Fruit fly (Drosophila melanogaster) whole organism, embryonic: Measurements from ENCODE around the gene mGluR.

ENCODE experiments used
- C15 ChIP-seq: fragments of 200-800 bp; sonication (Bioruptor generic); IDR thresholded peaks from 3 replicates; pipeline ENCODE4 v1.3.6; 2022; ENCODE audit warnings: missing biosample characterization, missing genetic modification characterization
- CG10431 ChIP-seq: fragments of 200-800 bp; sonication (Bioruptor generic); optimal IDR thresholded peaks from 3 replicates; lab custom pipeline; 2018; ENCODE audit warnings: missing biosample characterization, mild to moderate bottlenecking, missing genetic modification characterization
- CG10543 ChIP-seq: fragments of 200-800 bp; sonication (Bioruptor generic); optimal IDR thresholded peaks from 3 replicates; lab custom pipeline; 2017; ENCODE audit warnings: missing biosample characterization, mild to moderate bottlenecking, missing genetic modification characterization, moderate library complexity
- CG12659 ChIP-seq: fragments of 200-800 bp; sonication (Bioruptor generic); optimal IDR thresholded peaks from 3 replicates; lab custom pipeline; 2017; ENCODE audit warnings: mild to moderate bottlenecking, missing biosample characterization, missing genetic modification reagents, missing genetic modification characterization
- CG12942 ChIP-seq: fragments of 200-800 bp; sonication (Bioruptor generic); optimal IDR thresholded peaks from 3 replicates; lab custom pipeline; 2016; ENCODE audit warnings: missing biosample characterization, missing genetic modification characterization
- CG14441 ChIP-seq: fragments of 200-800 bp; sonication (Bioruptor generic); IDR thresholded peaks from 2 replicates; pipeline ENCODE4 v1.3.6; 2022; ENCODE audit warnings: missing biosample characterization, missing genetic modification characterization
- CG14667 ChIP-seq: fragments of 200-800 bp; sonication (Bioruptor generic); IDR thresholded peaks from 2 replicates; pipeline ENCODE4 v1.3.6; 2022; ENCODE audit warnings: missing biosample characterization, missing genetic modification characterization
- CG17385 ChIP-seq: fragments of 200-800 bp; sonication (Bioruptor generic); optimal IDR thresholded peaks from 3 replicates; lab custom pipeline; 2018; ENCODE audit warnings: missing biosample characterization, mild to moderate bottlenecking, missing genetic modification characterization
- CG30020 ChIP-seq: fragments of 200-800 bp; optimal IDR thresholded peaks from 2 replicates; lab custom pipeline; 2019; ENCODE audit warnings: missing biosample characterization, mild to moderate bottlenecking, missing genetic modification characterization, moderate library complexity
- CG6689 ChIP-seq: fragments of 200-800 bp; sonication (Bioruptor generic); IDR thresholded peaks from 2 replicates; pipeline ENCODE4 v1.3.6; 2022; ENCODE audit warnings: missing biosample characterization, missing genetic modification characterization
- CG7271 ChIP-seq: fragments of 200-800 bp; sonication (Bioruptor generic); optimal IDR thresholded peaks from 2 replicates; lab custom pipeline; 2018; ENCODE audit warnings: missing biosample characterization, mild to moderate bottlenecking, missing genetic modification characterization, moderate library complexity
- CG7357 ChIP-seq: fragments of 200-800 bp; sonication (Bioruptor generic); IDR thresholded peaks from 3 replicates; pipeline ENCODE4 v1.3.6; 2022; ENCODE audit warnings: missing biosample characterization, missing genetic modification characterization
- CG8281 ChIP-seq: fragments of 200-800 bp; sonication (Bioruptor generic); optimal IDR thresholded peaks from 2 replicates; lab custom pipeline; 2018; ENCODE audit warnings: missing biosample characterization, mild to moderate bottlenecking, missing genetic modification characterization, moderate library complexity
- CG9437 ChIP-seq: fragments of 200-800 bp; sonication (Bioruptor generic); optimal IDR thresholded peaks from 2 replicates; lab custom pipeline; 2018; ENCODE audit warnings: missing biosample characterization, mild to moderate bottlenecking, missing genetic modification characterization
- CG9876 ChIP-seq: fragments of 200-800 bp; sonication (Bioruptor generic); optimal IDR thresholded peaks from 2 replicates; lab custom pipeline; 2016; ENCODE audit warnings: missing biosample characterization, missing genetic modification characterization
- D19B ChIP-seq: fragments of 200-800 bp; sonication (Bioruptor generic); optimal IDR thresholded peaks from 2 replicates; lab custom pipeline; 2017; ENCODE audit warnings: missing biosample characterization, mild to moderate bottlenecking, missing genetic modification characterization
- Dek ChIP-seq: fragments of 200-800 bp; sonication (Bioruptor generic); optimal IDR thresholded peaks from 3 replicates; lab custom pipeline; 2019; ENCODE audit warnings: missing biosample characterization, mild to moderate bottlenecking, missing genetic modification characterization, moderate library complexity
- Dfd ChIP-seq, 2 experiments: fragments of >200 bp; optimal IDR thresholded peaks; 2 replicates each; lab custom pipeline; 2017; ENCODE audit warnings: missing biosample characterization in 2 of 2, missing genetic modification characterization in 2 of 2
- Dll ChIP-seq: fragments of 200-800 bp; sonication (Bioruptor generic); IDR thresholded peaks from 4 replicates; pipeline ENCODE4 v1.3.6; 2022; ENCODE audit warnings: missing biosample characterization, missing genetic modification characterization; ENCODE audit not compliant: partially characterized antibody
- Drgx ChIP-seq: fragments of 200-800 bp; sonication (Bioruptor generic); IDR thresholded peaks from 2 replicates; pipeline ENCODE4 v1.3.6; 2022; ENCODE audit warnings: missing biosample characterization, missing genetic modification characterization
- HHEX ChIP-seq: fragments of 200-800 bp; sonication (Bioruptor generic); optimal IDR thresholded peaks from 3 replicates; lab custom pipeline; 2017; ENCODE audit warnings: missing biosample characterization, mild to moderate bottlenecking, missing genetic modification characterization, missing genetic modification reagents
- HLHmδ ChIP-seq: fragments of 200-800 bp; sonication (Bioruptor generic); optimal IDR thresholded peaks from 2 replicates; lab custom pipeline; 2018; ENCODE audit warnings: missing biosample characterization, mild to moderate bottlenecking, missing genetic modification characterization, moderate library complexity
- Hand ChIP-seq: fragments of 200-800 bp; sonication (Bioruptor generic); optimal IDR thresholded peaks from 2 replicates; lab custom pipeline; 2017; ENCODE audit warnings: mild to moderate bottlenecking, missing biosample characterization, missing genetic modification reagents, missing genetic modification characterization
- Hr3 ChIP-seq: fragments of 200-800 bp; sonication (Bioruptor generic); optimal IDR thresholded peaks from 3 replicates; lab custom pipeline; 2016; ENCODE audit warnings: missing biosample characterization, missing genetic modification characterization
- MESR4 ChIP-seq: fragments of 200-800 bp; sonication (Bioruptor generic); optimal IDR thresholded peaks from 2 replicates; lab custom pipeline; 2018; ENCODE audit warnings: missing biosample characterization, mild to moderate bottlenecking, missing genetic modification characterization, moderate library complexity
- Med ChIP-seq: fragments of 200-800 bp; sonication (Bioruptor generic); peaks from one replicate; lab custom pipeline; 2016; ENCODE audit warnings: missing biosample characterization, missing genetic modification characterization, mild to moderate bottlenecking, inconsistent platforms, moderate library complexity
- Neu2 ChIP-seq: fragments of 200-800 bp; sonication (Bioruptor generic); optimal IDR thresholded peaks from 3 replicates; lab custom pipeline; 2016; ENCODE audit warnings: missing biosample characterization, missing genetic modification characterization, borderline replicate concordance
- Six4 ChIP-seq: fragments of 200-800 bp; sonication (Bioruptor generic); optimal IDR thresholded peaks from 2 replicates; lab custom pipeline; 2016; ENCODE audit warnings: missing biosample characterization, missing genetic modification characterization
- Stat92E ChIP-seq, 3 experiments: fragments of >200 bp in 2 of 3; fragments of 200-800 bp in 1 of 3; sonication (Bioruptor generic) in 1 of 3; optimal IDR thresholded peaks; 2 replicates each; lab custom pipeline; 2017 to 2019; ENCODE audit warnings: missing biosample characterization in 3 of 3, missing genetic modification characterization in 3 of 3, mild to moderate bottlenecking in 1 of 3, moderate library complexity in 1 of 3
- Trl ChIP-seq, 3 experiments: fragments of >200 bp in 2 of 3; fragments of 200-800 bp in 1 of 3; sonication (Bioruptor generic) in 1 of 3; optimal IDR thresholded peaks; 2 replicates in 1 of 3; 3 replicates in 2 of 3; lab custom pipeline; 2016 to 2017; ENCODE audit warnings: missing biosample characterization in 1 of 3, missing genetic modification characterization in 1 of 3
- cg ChIP-seq: fragments of 200-800 bp; sonication (Bioruptor generic); optimal IDR thresholded peaks from 3 replicates; lab custom pipeline; 2019; ENCODE audit warnings: missing biosample characterization, mild to moderate bottlenecking, missing genetic modification characterization, moderate library complexity
- chinmo ChIP-seq: fragments of 200-800 bp; sonication (Bioruptor generic); IDR thresholded peaks from 4 replicates; pipeline ENCODE4 v1.3.6; 2022; ENCODE audit warnings: missing biosample characterization, missing genetic modification characterization; ENCODE audit not compliant: partially characterized antibody
- chn ChIP-seq: fragments of 200-800 bp; sonication (Bioruptor generic); optimal IDR thresholded peaks from 2 replicates; lab custom pipeline; 2016; ENCODE audit warnings: missing biosample characterization, missing genetic modification characterization
- ems ChIP-seq: fragments of 200-800 bp; sonication (Bioruptor generic); optimal IDR thresholded peaks from 3 replicates; lab custom pipeline; 2016; ENCODE audit warnings: missing biosample characterization, missing genetic modification characterization
- ftz-f1 ChIP-seq: fragments of 200-800 bp; sonication (Bioruptor generic); optimal IDR thresholded peaks from 2 replicates; lab custom pipeline; 2016; ENCODE audit warnings: missing biosample characterization, missing genetic modification characterization
- gcm ChIP-seq: fragments of 200-800 bp; sonication (Bioruptor generic); optimal IDR thresholded peaks from 2 replicates; lab custom pipeline; 2019; ENCODE audit warnings: missing biosample characterization, mild to moderate bottlenecking, missing genetic modification characterization, moderate library complexity
- gfzf ChIP-seq: fragments of 200-800 bp; sonication (Bioruptor generic); optimal IDR thresholded peaks from 2 replicates; lab custom pipeline; 2016; ENCODE audit warnings: missing biosample characterization, mild to moderate bottlenecking, missing genetic modification characterization, moderate library complexity
- jing ChIP-seq: fragments of 200-800 bp; sonication (Bioruptor generic); optimal IDR thresholded peaks from 2 replicates; lab custom pipeline; 2018; ENCODE audit warnings: missing biosample characterization, mild to moderate bottlenecking, missing genetic modification characterization
- lmd ChIP-seq: fragments of 200-800 bp; sonication (Bioruptor generic); IDR thresholded peaks from 2 replicates; pipeline ENCODE4 v1.3.6; 2022; ENCODE audit warnings: missing biosample characterization, missing genetic modification characterization
- nerfin-2 ChIP-seq: fragments of 200-800 bp; sonication (Bioruptor generic); IDR thresholded peaks from 2 replicates; pipeline ENCODE4 v1.3.6; 2022; ENCODE audit warnings: missing biosample characterization, missing genetic modification characterization; ENCODE audit not compliant: partially characterized antibody
- onecut ChIP-seq: fragments of 200-800 bp; sonication (Bioruptor generic); IDR thresholded peaks from 2 replicates; pipeline ENCODE4 v1.3.6; 2022; ENCODE audit warnings: missing biosample characterization, missing genetic modification characterization
- psq ChIP-seq: fragments of 200-800 bp; sonication (Bioruptor generic); optimal IDR thresholded peaks from 2 replicates; lab custom pipeline; 2017; ENCODE audit warnings: missing biosample characterization, missing genetic modification characterization
- sens ChIP-seq: fragments of 200-800 bp; sonication (Bioruptor generic); peaks from one replicate; lab custom pipeline; 2016; ENCODE audit warnings: missing biosample characterization, missing genetic modification characterization
- slbo ChIP-seq: fragments of 200-800 bp; sonication (Bioruptor generic); IDR thresholded peaks from 2 replicates; pipeline ENCODE4 v1.3.6; 2022; ENCODE audit warnings: missing biosample characterization, missing genetic modification characterization
- sug ChIP-seq: fragments of 200-800 bp; optimal IDR thresholded peaks from 2 replicates; lab custom pipeline; 2019; ENCODE audit warnings: missing biosample characterization, mild to moderate bottlenecking, missing genetic modification characterization, moderate library complexity
- tgo ChIP-seq: fragments of 200-800 bp; sonication (Bioruptor generic); IDR thresholded peaks from 3 replicates; pipeline ENCODE4 v1.3.6; 2022; ENCODE audit warnings: missing biosample characterization, missing genetic modification characterization
- twi ChIP-seq: fragments of 200-800 bp; optimal IDR thresholded peaks from 2 replicates; lab custom pipeline; 2019; ENCODE audit warnings: missing biosample characterization, mild to moderate bottlenecking, missing genetic modification characterization, moderate library complexity
- yki ChIP-seq: fragments of >200 bp; optimal IDR thresholded peaks from 3 replicates; lab custom pipeline; 2018
- zen ChIP-seq: fragments of 200-800 bp; sonication (Bioruptor generic); optimal IDR thresholded peaks from 3 replicates; lab custom pipeline; 2018; ENCODE audit warnings: missing biosample characterization, mild to moderate bottlenecking, missing genetic modification characterization, moderate library complexity
- zfh2 ChIP-seq: fragments of 200-800 bp; sonication (Bioruptor generic); optimal IDR thresholded peaks from 2 replicates; lab custom pipeline; 2016; ENCODE audit warnings: missing biosample characterization, missing genetic modification characterization

The mGluR gene

dm6 chr4:959921-960536 is 23.4 kb downstream of the mGluR start:
- TF ChIP-seq CG30020 (tag; lab: Kevin White, UChicago) (no peak), CG12942 (GFP tag; lab: Kevin White, UChicago) (no peak), Dek (tag; lab: Kevin White, UChicago) (no peak), Med (GFP tag; lab: Kevin White, UChicago) (peak; percentile 60), CG14441 (GFP tag; lab: Robert Waterston, UW) (no peak), gfzf (GFP tag; lab: Kevin White, UChicago) (no peak), zfh2 (GFP tag; lab: Kevin White, UChicago) (no peak), jing (no peak), zen (no peak), ems (GFP tag; lab: Kevin White, UChicago) (peak; percentile 29), HLHmδ (peak; percentile 32), onecut (GFP tag; lab: Robert Waterston, UW) (no peak), C15 (GFP tag; lab: Robert Waterston, UW) (no peak), CG10431 (no peak), CG7357 (GFP tag; lab: Robert Waterston, UW) (no peak), yki (peak; percentile 52), Neu2 (GFP tag; lab: Kevin White, UChicago) (no peak), sens (GFP tag; lab: Kevin White, UChicago) (peak; percentile 74), chn (GFP tag; lab: Kevin White, UChicago) (no peak), slbo (0 out of 2 replicates have a peak, but pooled peaks have one; percentile 4), CG9437 (GFP tag; lab: Kevin White, UChicago) (peak; percentile 10), Hr3 (GFP tag; lab: Kevin White, UChicago) (no peak), psq (no peak), twi (no peak), sug (tag; lab: Kevin White, UChicago) (peak; percentile 18), CG10543 (GFP tag; lab: Kevin White, UChicago) (no peak), tgo (GFP tag; lab: Robert Waterston, UW) (no peak), Trl (optimal IDR thresholded peaks at IDR 0.05; lab: Kevin White, UChicago) (peak; percentile 78 to 83), Trl (GFP tag; optimal IDR thresholded peaks at IDR 0.05; lab: Kevin White, UChicago) (no peak), cg (GFP tag; lab: Kevin White, UChicago) (peak; percentile 83), Six4 (GFP tag; lab: Kevin White, UChicago) (no peak), gcm (GFP tag; lab: Kevin White, UChicago) (no peak), ftz-f1 (no peak), HHEX (GFP tag; lab: Kevin White, UChicago) (no peak), nerfin-2 (GFP tag; lab: Robert Waterston, UW) (no peak), CG14667 (GFP tag; lab: Robert Waterston, UW) (no peak), Drgx (no peak), Hand (GFP tag; lab: Kevin White, UChicago) (no peak), chinmo (no peak), Dll (GFP tag; lab: Robert Waterston, UW) (no peak; the same call in 3 of the 4 replicates), CG6689 (GFP tag; lab: Robert Waterston, UW) (no peak), lmd (no peak), CG12659 (peak; percentile 44), CG7271 (tag; lab: Kevin White, UChicago) (no peak), CG9876 (GFP tag; lab: Kevin White, UChicago) (no peak), Dfd (GFP tag; optimal IDR thresholded peaks at IDR 0.05; lab: Kevin White, UChicago) (no peak), CG8281 (tag; lab: Kevin White, UChicago) (peak; percentile 48), Stat92E (GFP tag; optimal IDR thresholded peaks at IDR 0.05; lab: Kevin White, UChicago) (peak in 1 of 3 experiments; percentile 42), D19B (GFP tag; lab: Kevin White, UChicago) (no peak), CG17385 (no peak), MESR4 (GFP tag; lab: Kevin White, UChicago) (peak; percentile 95)
